Fruit fly (Drosophila melanogaster) whole organism, embryonic: ENCODE measurements around the gene CG46304.

ENCODE experiments used
- Antp ChIP-seq: fragments of 200-800 bp; sonication (Bioruptor generic); optimal IDR thresholded peaks from 3 replicates; lab custom pipeline; 2016; ENCODE audit warnings: missing biosample characterization, missing genetic modification characterization
- Atf-2 ChIP-seq: fragments of 200-800 bp; sonication (Bioruptor generic); optimal IDR thresholded peaks from 2 replicates; lab custom pipeline; 2016; ENCODE audit warnings: missing biosample characterization, missing genetic modification characterization
- Atf3 ChIP-seq: fragments of 200-800 bp; sonication (Bioruptor generic); optimal IDR thresholded peaks from 3 replicates; lab custom pipeline; 2016; ENCODE audit warnings: missing biosample characterization, missing genetic modification characterization
- Atf6 ChIP-seq: fragments of 200-800 bp; sonication (Bioruptor generic); IDR thresholded peaks from 2 replicates; pipeline ENCODE4 v1.3.6; 2022; ENCODE audit warnings: missing biosample characterization, missing genetic modification characterization
- CG10267 ChIP-seq: fragments of 200-800 bp; sonication (Bioruptor generic); optimal IDR thresholded peaks from 2 replicates; lab custom pipeline; 2018; ENCODE audit warnings: missing biosample characterization, mild to moderate bottlenecking, missing genetic modification characterization, moderate library complexity
- CG10543 ChIP-seq: fragments of 200-800 bp; sonication (Bioruptor generic); optimal IDR thresholded peaks from 3 replicates; lab custom pipeline; 2017; ENCODE audit warnings: missing biosample characterization, mild to moderate bottlenecking, missing genetic modification characterization, moderate library complexity
- CG10979 ChIP-seq: fragments of 200-800 bp; sonication (Bioruptor generic); optimal IDR thresholded peaks from 2 replicates; lab custom pipeline; 2018; ENCODE audit warnings: missing biosample characterization, mild to moderate bottlenecking, missing genetic modification characterization, moderate library complexity
- CG13894 ChIP-seq: fragments of 200-800 bp; sonication (Bioruptor generic); optimal IDR thresholded peaks from 3 replicates; lab custom pipeline; 2018; ENCODE audit warnings: missing biosample characterization, mild to moderate bottlenecking, missing genetic modification characterization, moderate library complexity
- CG17186 ChIP-seq: fragments of 200-800 bp; sonication (Bioruptor generic); optimal IDR thresholded peaks from 3 replicates; lab custom pipeline; 2017; ENCODE audit warnings: missing biosample characterization, missing genetic modification reagents, missing genetic modification characterization
- CG17829 ChIP-seq: fragments of 200-800 bp; optimal IDR thresholded peaks from 2 replicates; lab custom pipeline; 2019; ENCODE audit warnings: missing biosample characterization, mild to moderate bottlenecking, missing genetic modification characterization, moderate library complexity
- CG2116 ChIP-seq: fragments of 200-800 bp; sonication (Bioruptor generic); optimal IDR thresholded peaks from 3 replicates; lab custom pipeline; 2018; ENCODE audit warnings: missing biosample characterization, mild to moderate bottlenecking, missing genetic modification characterization
- CG3407 ChIP-seq: fragments of 200-800 bp; sonication (Bioruptor generic); optimal IDR thresholded peaks from 2 replicates; lab custom pipeline; 2018; ENCODE audit warnings: missing biosample characterization, mild to moderate bottlenecking, missing genetic modification characterization
- CG34422 ChIP-seq: fragments of 200-800 bp; sonication (Bioruptor generic); IDR thresholded peaks from 3 replicates; pipeline ENCODE4 v1.3.6; 2022; ENCODE audit warnings: missing biosample characterization, missing genetic modification characterization
- CG4404 ChIP-seq: fragments of 200-800 bp; sonication (Bioruptor generic); IDR thresholded peaks from 2 replicates; pipeline ENCODE4 v1.3.6; 2022; ENCODE audit warnings: missing biosample characterization, missing genetic modification characterization
- CG6175 ChIP-seq: fragments of 200-800 bp; sonication (Bioruptor generic); IDR thresholded peaks from 3 replicates; pipeline ENCODE4 v1.3.6; 2022; ENCODE audit warnings: missing biosample characterization, missing genetic modification characterization
- CG6813 ChIP-seq: fragments of 200-800 bp; sonication (Bioruptor generic); optimal IDR thresholded peaks from 2 replicates; lab custom pipeline; 2017; ENCODE audit warnings: missing biosample characterization, missing genetic modification characterization, mild to moderate bottlenecking, moderate library complexity, missing genetic modification reagents
- CG7556 ChIP-seq: fragments of 200-800 bp; sonication (Bioruptor generic); optimal IDR thresholded peaks from 2 replicates; lab custom pipeline; 2017; ENCODE audit warnings: missing biosample characterization, mild to moderate bottlenecking, missing genetic modification characterization
- CG8290 ChIP-seq, 3 experiments: fragments of 200-800 bp; sonication (Bioruptor generic); optimal IDR thresholded peaks; 2 replicates each; lab custom pipeline; 2016 to 2019; ENCODE audit warnings: missing biosample characterization in 3 of 3, missing genetic modification characterization in 3 of 3, mild to moderate bottlenecking in 2 of 3, moderate library complexity in 1 of 3
- CG8765 ChIP-seq: fragments of 200-800 bp; sonication (Bioruptor generic); IDR thresholded peaks from 2 replicates; pipeline ENCODE4 v1.3.6; 2022; ENCODE audit warnings: missing biosample characterization, missing genetic modification characterization
- CTCF ChIP-seq: fragments of 200-800 bp; sonication (Bioruptor generic); optimal IDR thresholded peaks from 2 replicates; lab custom pipeline; 2017; ENCODE audit warnings: missing biosample characterization, mild to moderate bottlenecking, missing genetic modification characterization, moderate library complexity
- Eip74EF ChIP-seq, 2 experiments: fragments of 200-800 bp in 1 of 2; fragments of >200 bp in 1 of 2; sonication (Bioruptor generic) in 1 of 2; optimal IDR thresholded peaks; 2 replicates each; lab custom pipeline; 2017 to 2019; ENCODE audit warnings: missing biosample characterization in 2 of 2, missing genetic modification characterization in 2 of 2, mild to moderate bottlenecking in 1 of 2, moderate library complexity in 1 of 2
- Fer3 ChIP-seq: fragments of 200-800 bp; sonication (Bioruptor generic); optimal IDR thresholded peaks from 2 replicates; lab custom pipeline; 2018; ENCODE audit warnings: missing biosample characterization, mild to moderate bottlenecking, missing genetic modification characterization, moderate library complexity
- Hr78 ChIP-seq, 2 experiments: fragments of 200-800 bp in 1 of 2; fragments of >200 bp in 1 of 2; sonication (Bioruptor generic) in 1 of 2; optimal IDR thresholded peaks; 2 replicates each; lab custom pipeline; 2017 to 2019; ENCODE audit warnings: missing biosample characterization in 2 of 2, missing genetic modification characterization in 2 of 2, mild to moderate bottlenecking in 1 of 2, moderate library complexity in 1 of 2
- Lim3 ChIP-seq: fragments of 200-800 bp; sonication (Bioruptor generic); IDR thresholded peaks from 2 replicates; pipeline ENCODE4 v1.3.6; 2022; ENCODE audit warnings: missing biosample characterization, missing genetic modification characterization
- NC2β ChIP-seq: fragments of 200-800 bp; sonication (Bioruptor generic); optimal IDR thresholded peaks from 2 replicates; lab custom pipeline; 2016; ENCODE audit warnings: missing biosample characterization, missing genetic modification characterization
- NFAT ChIP-seq: fragments of 200-800 bp; sonication (Bioruptor generic); IDR thresholded peaks from 2 replicates; pipeline ENCODE4 v1.3.6; 2022; ENCODE audit warnings: missing biosample characterization, missing genetic modification characterization
- PHDP ChIP-seq: fragments of 200-800 bp; sonication (Bioruptor generic); optimal IDR thresholded peaks from 3 replicates; lab custom pipeline; 2018; ENCODE audit warnings: missing biosample characterization, mild to moderate bottlenecking, missing genetic modification characterization, moderate library complexity
- Stat92E ChIP-seq, 3 experiments: fragments of >200 bp in 2 of 3; fragments of 200-800 bp in 1 of 3; sonication (Bioruptor generic) in 1 of 3; optimal IDR thresholded peaks; 2 replicates each; lab custom pipeline; 2017 to 2019; ENCODE audit warnings: missing biosample characterization in 3 of 3, missing genetic modification characterization in 3 of 3, mild to moderate bottlenecking in 1 of 3, moderate library complexity in 1 of 3
- Vsx1 ChIP-seq: fragments of 200-800 bp; sonication (Bioruptor generic); optimal IDR thresholded peaks from 2 replicates; lab custom pipeline; 2017; ENCODE audit warnings: missing biosample characterization, mild to moderate bottlenecking, missing genetic modification characterization, missing genetic modification reagents
- al ChIP-seq: fragments of 200-800 bp; sonication (Bioruptor generic); IDR thresholded peaks from 2 replicates; pipeline ENCODE4 v1.3.6; 2022; ENCODE audit warnings: missing biosample characterization, missing genetic modification characterization
- ash1 ChIP-seq: fragments of 200-800 bp; sonication (Bioruptor generic); optimal IDR thresholded peaks from 2 replicates; lab custom pipeline; 2018; ENCODE audit warnings: missing biosample characterization, mild to moderate bottlenecking, missing genetic modification characterization
- az2 ChIP-seq: fragments of 200-800 bp; sonication (Bioruptor generic); optimal IDR thresholded peaks from 3 replicates; lab custom pipeline; 2016; ENCODE audit warnings: missing biosample characterization, missing genetic modification characterization
- btn ChIP-seq: fragments of 200-800 bp; sonication (Bioruptor generic); optimal IDR thresholded peaks from 2 replicates; lab custom pipeline; 2016; ENCODE audit warnings: missing biosample characterization, missing genetic modification characterization
- cato ChIP-seq: fragments of 200-800 bp; sonication (Bioruptor generic); optimal IDR thresholded peaks from 2 replicates; lab custom pipeline; 2016; ENCODE audit warnings: missing biosample characterization, missing genetic modification characterization, borderline replicate concordance
- cg ChIP-seq: fragments of 200-800 bp; sonication (Bioruptor generic); optimal IDR thresholded peaks from 3 replicates; lab custom pipeline; 2019; ENCODE audit warnings: missing biosample characterization, mild to moderate bottlenecking, missing genetic modification characterization, moderate library complexity
- dysf ChIP-seq: fragments of 200-800 bp; sonication (Bioruptor generic); IDR thresholded peaks from 3 replicates; pipeline ENCODE4 v1.3.6; 2022; ENCODE audit warnings: missing biosample characterization, missing genetic modification characterization
- fd96Cb ChIP-seq: fragments of 200-800 bp; sonication (Bioruptor generic); optimal IDR thresholded peaks from 2 replicates; lab custom pipeline; 2018; ENCODE audit warnings: missing biosample characterization, mild to moderate bottlenecking, missing genetic modification characterization, moderate library complexity
- ftz-f1 ChIP-seq: fragments of 200-800 bp; sonication (Bioruptor generic); optimal IDR thresholded peaks from 2 replicates; lab custom pipeline; 2016; ENCODE audit warnings: missing biosample characterization, missing genetic modification characterization
- gce ChIP-seq: fragments of 200-800 bp; sonication (Bioruptor generic); IDR thresholded peaks from 3 replicates; pipeline ENCODE4 v1.3.6; 2022; ENCODE audit warnings: missing biosample characterization, missing genetic modification characterization
- lilli ChIP-seq: fragments of 200-800 bp; sonication (Bioruptor generic); optimal IDR thresholded peaks from 3 replicates; lab custom pipeline; 2016; ENCODE audit warnings: missing biosample characterization, missing genetic modification characterization
- maf-S ChIP-seq: fragments of 200-800 bp; sonication (Bioruptor generic); optimal IDR thresholded peaks from 2 replicates; lab custom pipeline; 2016; ENCODE audit warnings: missing biosample characterization, missing genetic modification characterization
- nmo ChIP-seq: fragments of 200-800 bp; sonication (Bioruptor generic); optimal IDR thresholded peaks from 2 replicates; lab custom pipeline; 2018; ENCODE audit warnings: missing biosample characterization, mild to moderate bottlenecking, missing genetic modification characterization, moderate library complexity
- row ChIP-seq: fragments of 200-800 bp; sonication (Bioruptor generic); IDR thresholded peaks from 3 replicates; pipeline ENCODE4 v1.3.6; 2022; ENCODE audit warnings: missing biosample characterization, missing genetic modification characterization
- schlank ChIP-seq: fragments of 200-800 bp; sonication (Bioruptor generic); optimal IDR thresholded peaks from 2 replicates; lab custom pipeline; 2018; ENCODE audit warnings: missing biosample characterization, mild to moderate bottlenecking, missing genetic modification characterization
- sd ChIP-seq: fragments of 200-800 bp; sonication (Bioruptor generic); optimal IDR thresholded peaks from 3 replicates; lab custom pipeline; 2018; ENCODE audit warnings: missing biosample characterization, mild to moderate bottlenecking, missing genetic modification characterization, moderate library complexity
- seq ChIP-seq: fragments of 200-800 bp; sonication (Bioruptor generic); IDR thresholded peaks from 2 replicates; pipeline ENCODE4 v1.3.6; 2022; ENCODE audit warnings: missing biosample characterization, missing genetic modification characterization
- toy ChIP-seq: fragments of 200-800 bp; sonication (Bioruptor generic); IDR thresholded peaks from 2 replicates; pipeline ENCODE4 v1.3.6; 2022; ENCODE audit warnings: missing biosample characterization, missing genetic modification characterization
- twi ChIP-seq: fragments of 200-800 bp; optimal IDR thresholded peaks from 2 replicates; lab custom pipeline; 2019; ENCODE audit warnings: missing biosample characterization, mild to moderate bottlenecking, missing genetic modification characterization, moderate library complexity
- unc-4 ChIP-seq: fragments of 200-800 bp; sonication (Bioruptor generic); IDR thresholded peaks from 2 replicates; pipeline ENCODE4 v1.3.6; 2022; ENCODE audit warnings: missing biosample characterization, missing genetic modification characterization; ENCODE audit not compliant: partially characterized antibody

Gene CG46304

dm6 chr2L:18951674-18952073 lies 5.6 kb downstream of the CG46304 start, which contains the start of gene Nedd8 (continued):
- TF ChIP-seq Eip74EF (GFP tag; optimal IDR thresholded peaks at IDR 0.05; lab: Kevin White, UChicago) (no peak), schlank (tag; lab: Kevin White, UChicago) (no peak), CG34422 (GFP tag; lab: Robert Waterston, UW) (no peak; the same call in 2 of the 3 replicates), Hr78 (GFP tag; optimal IDR thresholded peaks at IDR 0.05; lab: Kevin White, UChicago) (no peak), ash1 (GFP tag; lab: Kevin White, UChicago) (no peak), NC2β (GFP tag; lab: Kevin White, UChicago) (no peak), CG10267 (tag; lab: Kevin White, UChicago) (peak; percentile 71), CG4404 (GFP tag; lab: Robert Waterston, UW) (no peak), Atf3 (GFP tag; lab: Kevin White, UChicago) (no peak), Fer3 (tag; lab: Kevin White, UChicago) (no peak), ftz-f1 (GFP tag; lab: Kevin White, UChicago) (no peak), Atf-2 (GFP tag; lab: Kevin White, UChicago) (no peak), btn (GFP tag; lab: Kevin White, UChicago) (no peak), CG8765 (GFP tag; lab: Robert Waterston, UW) (no peak), Antp (GFP tag; lab: Kevin White, UChicago) (no peak), CG10543 (GFP tag; lab: Kevin White, UChicago) (no peak), unc-4 (GFP tag; lab: Robert Waterston, UW) (peak; percentile 92), toy (no peak), cato (GFP tag; lab: Kevin White, UChicago) (no peak), Lim3 (no peak), PHDP (tag; lab: Kevin White, UChicago) (no peak), nmo (GFP tag; lab: Kevin White, UChicago) (peak; percentile 4), CG7556 (GFP tag; lab: Kevin White, UChicago) (no peak), fd96Cb (tag; lab: Kevin White, UChicago) (no peak), CG13894 (tag; lab: Kevin White, UChicago) (peak; percentile 30), CG17829 (tag; lab: Kevin White, UChicago) (peak; percentile 39), dysf (GFP tag; lab: Robert Waterston, UW) (no peak), sd (tag; lab: Kevin White, UChicago) (peak; percentile 15), CG6813 (no peak), Stat92E (GFP tag; optimal IDR thresholded peaks at IDR 0.05; lab: Kevin White, UChicago) (no peak), maf-S (GFP tag; lab: Kevin White, UChicago) (no peak), twi (tag; lab: Kevin White, UChicago) (no peak), row (GFP tag; lab: Robert Waterston, UW) (peak; percentile 42; the same call in 2 of the 3 replicates), cg (GFP tag; lab: Kevin White, UChicago) (no peak), az2 (GFP tag; lab: Kevin White, UChicago) (no peak)

- TF ChIP-seq CG10979 (tag; lab: Kevin White, UChicago) (peak; percentile 27), PHDP (tag; lab: Kevin White, UChicago) (peak; percentile 42), CG8290 (GFP tag; optimal IDR thresholded peaks at IDR 0.05; lab: Kevin White, UChicago) (no peak), CG8290 (tag; optimal IDR thresholded peaks at IDR 0.05; lab: Kevin White, UChicago) (no peak), seq (GFP tag; lab: Robert Waterston, UW) (no peak), CG3407 (no peak), lilli (GFP tag; lab: Kevin White, UChicago) (no peak), CG6175 (no peak), CTCF (no peak), Vsx1 (no peak), CG17186 (GFP tag; lab: Kevin White, UChicago) (no peak), gce (GFP tag; lab: Robert Waterston, UW) (no peak), NFAT (GFP tag; lab: Robert Waterston, UW) (no peak), al (GFP tag; lab: Robert Waterston, UW) (no peak), Atf6 (GFP tag; lab: Robert Waterston, UW) (no peak), CG2116 (no peak)
Observed at dm6 chr2L:18953512-18954254, 7.6 kb downstream of the CG46304 start.
